Worm (Caenorhabditis elegans) whole organism, L3 larva: ENCODE data around the gene lact-5.

Source experiments
- R02D3.7 ChIP-seq: fragments of 150-350 bp; optimal IDR thresholded peaks from 2 replicates; lab custom pipeline; 2014; ENCODE audit warnings: missing biosample characterization, missing genetic modification characterization
- ZK546.5 ChIP-seq: sonication (generic microtip); optimal IDR thresholded peaks from 2 replicates; lab custom pipeline; 2017; ENCODE audit warnings: missing biosample characterization, missing genetic modification characterization
- aly-2 ChIP-seq: fragments of 150-350 bp; optimal IDR thresholded peaks from 2 replicates; lab custom pipeline; 2014; ENCODE audit warnings: missing biosample characterization, missing genetic modification characterization
- ama-1 ChIP-seq: fragments of 150-350 bp; optimal IDR thresholded peaks from 2 replicates; lab custom pipeline; 2018
- ceh-16 ChIP-seq: sonication (generic microtip); optimal IDR thresholded peaks from 2 replicates; lab custom pipeline; 2017; ENCODE audit warnings: missing biosample characterization, missing genetic modification characterization
- ceh-28 ChIP-seq: fragments of 150-350 bp; optimal IDR thresholded peaks from 2 replicates; lab custom pipeline; 2014; ENCODE audit warnings: missing biosample characterization, missing genetic modification reagents, missing genetic modification characterization
- ceh-82 ChIP-seq: fragments of 150-350 bp; optimal IDR thresholded peaks from 2 replicates; lab custom pipeline; 2014; ENCODE audit warnings: missing biosample characterization, missing genetic modification characterization
- ceh-9 ChIP-seq: sonication (generic microtip); optimal IDR thresholded peaks from 2 replicates; lab custom pipeline; 2018; ENCODE audit warnings: missing biosample characterization, missing genetic modification characterization
- daf-12 ChIP-seq: fragments of 150-350 bp; optimal IDR thresholded peaks from 2 replicates; lab custom pipeline; 2014; ENCODE audit warnings: missing biosample characterization, missing genetic modification reagents, missing genetic modification characterization
- egl-27 ChIP-seq: sonication (generic microtip); optimal IDR thresholded peaks from 4 replicates; lab custom pipeline; 2017; ENCODE audit warnings: missing biosample characterization, missing genetic modification reagents, missing genetic modification characterization
- egl-5 ChIP-seq: fragments of 150-350 bp; optimal IDR thresholded peaks from 2 replicates; lab custom pipeline; 2017; ENCODE audit warnings: missing biosample characterization, missing genetic modification reagents, missing genetic modification characterization, inconsistent platforms
- elt-1 ChIP-seq: fragments of 150-350 bp; optimal IDR thresholded peaks from 2 replicates; lab custom pipeline; 2014; ENCODE audit warnings: missing biosample characterization, missing genetic modification characterization
- elt-2 ChIP-seq: sonication (generic microtip); optimal IDR thresholded peaks from 2 replicates; lab custom pipeline; 2016; ENCODE audit warnings: missing genetic modification reagents, mild to moderate bottlenecking, missing genetic modification characterization, missing compliant biosample characterization
- elt-3 ChIP-seq, 3 experiments: fragments of 150-350 bp in 1 of 3; sonication (generic microtip) in 2 of 3; optimal IDR thresholded peaks; 2 replicates in 2 of 3; 4 replicates in 1 of 3; lab custom pipeline; 2014 to 2017; ENCODE audit warnings: missing biosample characterization in 3 of 3, missing genetic modification characterization in 3 of 3
- eor-1 ChIP-seq, 2 experiments: fragments of 150-350 bp; optimal IDR thresholded peaks; 2 replicates each; lab custom pipeline; 2014 to 2018; ENCODE audit warnings: missing biosample characterization in 2 of 2, missing genetic modification characterization in 2 of 2
- fkh-10 ChIP-seq: sonication (generic microtip); optimal IDR thresholded peaks from 2 replicates; lab custom pipeline; 2017; ENCODE audit warnings: missing biosample characterization, missing genetic modification reagents, missing genetic modification characterization
- fkh-2 ChIP-seq: fragments of 150-350 bp; optimal IDR thresholded peaks from 2 replicates; lab custom pipeline; 2014; ENCODE audit warnings: missing biosample characterization, missing genetic modification reagents, missing genetic modification characterization
- fos-1 ChIP-seq: fragments of 150-350 bp; optimal IDR thresholded peaks from 2 replicates; lab custom pipeline; 2014; ENCODE audit warnings: missing biosample characterization, missing genetic modification characterization
- hmg-11 ChIP-seq: sonication (generic microtip); optimal IDR thresholded peaks from 2 replicates; lab custom pipeline; 2016; ENCODE audit warnings: missing genetic modification characterization, missing compliant biosample characterization
- jun-1 ChIP-seq: fragments of 150-350 bp; optimal IDR thresholded peaks from 2 replicates; lab custom pipeline; 2014; ENCODE audit warnings: missing biosample characterization, missing genetic modification reagents, missing genetic modification characterization
- lin-15B ChIP-seq: fragments of 150-350 bp; optimal IDR thresholded peaks from 2 replicates; lab custom pipeline; 2014; ENCODE audit warnings: missing biosample characterization, missing genetic modification characterization
- lin-39 ChIP-seq: fragments of 150-350 bp; optimal IDR thresholded peaks from 2 replicates; lab custom pipeline; 2018; ENCODE audit warnings: missing biosample characterization, missing genetic modification reagents, missing genetic modification characterization
- lsy-12 ChIP-seq: sonication (generic microtip); optimal IDR thresholded peaks from 2 replicates; lab custom pipeline; 2016; ENCODE audit warnings: mild to moderate bottlenecking, missing genetic modification characterization, missing compliant biosample characterization
- mdl-1 ChIP-seq: fragments of 150-350 bp; optimal IDR thresholded peaks from 2 replicates; lab custom pipeline; 2014; ENCODE audit warnings: missing biosample characterization, missing genetic modification characterization
- mml-1 ChIP-seq: fragments of 150-350 bp; sonication (generic microtip); optimal IDR thresholded peaks from 3 replicates; lab custom pipeline; 2014; ENCODE audit warnings: missing biosample characterization, missing genetic modification characterization
- nfya-1 ChIP-seq: sonication (generic microtip); optimal IDR thresholded peaks from 2 replicates; lab custom pipeline; 2017; ENCODE audit warnings: missing genetic modification characterization, mild to moderate bottlenecking, missing compliant biosample characterization, antibody characterized with exemption, moderate library complexity; ENCODE audit not compliant: insufficient read depth
- nhr-11 ChIP-seq: fragments of 150-350 bp; optimal IDR thresholded peaks from 2 replicates; lab custom pipeline; 2014; ENCODE audit warnings: missing biosample characterization, missing genetic modification characterization
- nhr-12 ChIP-seq: fragments of 150-350 bp; optimal IDR thresholded peaks from 2 replicates; lab custom pipeline; 2014; ENCODE audit warnings: missing biosample characterization, missing genetic modification characterization
- nhr-23 ChIP-seq: fragments of 150-350 bp; optimal IDR thresholded peaks from 2 replicates; lab custom pipeline; 2014; ENCODE audit warnings: missing biosample characterization, missing genetic modification reagents, missing genetic modification characterization
- nhr-237 ChIP-seq: fragments of 150-350 bp; optimal IDR thresholded peaks from 2 replicates; lab custom pipeline; 2014; ENCODE audit warnings: missing biosample characterization, missing genetic modification characterization
- nhr-25 ChIP-seq: sonication (generic microtip); optimal IDR thresholded peaks from 2 replicates; lab custom pipeline; 2017; ENCODE audit warnings: missing biosample characterization, missing genetic modification characterization
- nhr-28 ChIP-seq: fragments of 150-350 bp; optimal IDR thresholded peaks from 2 replicates; lab custom pipeline; 2014; ENCODE audit warnings: missing biosample characterization, missing genetic modification characterization
- nhr-43 ChIP-seq: sonication (generic microtip); optimal IDR thresholded peaks from 2 replicates; lab custom pipeline; 2016; ENCODE audit warnings: mild to moderate bottlenecking, missing genetic modification characterization, missing compliant biosample characterization; ENCODE audit not compliant: poor library complexity, severe bottlenecking
- nhr-67 ChIP-seq: fragments of 150-350 bp; optimal IDR thresholded peaks from 2 replicates; lab custom pipeline; 2014; ENCODE audit warnings: missing biosample characterization, missing genetic modification characterization
- nhr-76 ChIP-seq: fragments of 150-350 bp; sonication (generic microtip); optimal IDR thresholded peaks from 5 replicates; lab custom pipeline; 2014; ENCODE audit warnings: missing biosample characterization, missing genetic modification characterization
- nhr-77 ChIP-seq: fragments of 150-350 bp; optimal IDR thresholded peaks from 2 replicates; lab custom pipeline; 2014; ENCODE audit warnings: missing biosample characterization, missing genetic modification characterization
- pha-4 ChIP-seq: fragments of 150-350 bp; optimal IDR thresholded peaks from 2 replicates; lab custom pipeline; 2014; ENCODE audit warnings: missing biosample characterization, missing genetic modification reagents, missing genetic modification characterization
- pqm-1 ChIP-seq: fragments of 150-350 bp; optimal IDR thresholded peaks from 2 replicates; lab custom pipeline; 2017; ENCODE audit warnings: missing biosample characterization, missing genetic modification characterization, inconsistent platforms
- sea-2 ChIP-seq: fragments of 150-350 bp; sonication (generic microtip); optimal IDR thresholded peaks from 4 replicates; lab custom pipeline; 2014; ENCODE audit warnings: missing biosample characterization, missing genetic modification reagents, missing genetic modification characterization
- skn-1 ChIP-seq: fragments of 150-350 bp; optimal IDR thresholded peaks from 2 replicates; lab custom pipeline; 2014; ENCODE audit warnings: missing biosample characterization, missing genetic modification characterization
- snpc-4 ChIP-seq: fragments of 150-350 bp; optimal IDR thresholded peaks from 2 replicates; lab custom pipeline; 2014; ENCODE audit warnings: missing biosample characterization, missing genetic modification characterization
- tbx-2 ChIP-seq: sonication (generic microtip); optimal IDR thresholded peaks from 2 replicates; lab custom pipeline; 2016; ENCODE audit warnings: mild to moderate bottlenecking, missing genetic modification characterization, missing compliant biosample characterization
- unc-39 ChIP-seq: sonication (generic microtip); optimal IDR thresholded peaks from 4 replicates; lab custom pipeline; 2017; ENCODE audit warnings: missing biosample characterization, missing genetic modification characterization
- unc-62 ChIP-seq: fragments of 150-350 bp; sonication (generic microtip); optimal IDR thresholded peaks from 4 replicates; lab custom pipeline; 2014; ENCODE audit warnings: missing biosample characterization, missing genetic modification reagents, missing genetic modification characterization
- zag-1 ChIP-seq: fragments of 150-350 bp; optimal IDR thresholded peaks from 2 replicates; lab custom pipeline; 2014; ENCODE audit warnings: missing biosample characterization, missing genetic modification characterization
- ztf-11 ChIP-seq: fragments of 150-350 bp; optimal IDR thresholded peaks from 2 replicates; lab custom pipeline; 2014; ENCODE audit warnings: missing biosample characterization, missing genetic modification characterization
- ztf-4 ChIP-seq: fragments of 150-350 bp; optimal IDR thresholded peaks from 2 replicates; lab custom pipeline; 2014; ENCODE audit warnings: missing biosample characterization, missing genetic modification characterization

lact-5 gene

DNA sequence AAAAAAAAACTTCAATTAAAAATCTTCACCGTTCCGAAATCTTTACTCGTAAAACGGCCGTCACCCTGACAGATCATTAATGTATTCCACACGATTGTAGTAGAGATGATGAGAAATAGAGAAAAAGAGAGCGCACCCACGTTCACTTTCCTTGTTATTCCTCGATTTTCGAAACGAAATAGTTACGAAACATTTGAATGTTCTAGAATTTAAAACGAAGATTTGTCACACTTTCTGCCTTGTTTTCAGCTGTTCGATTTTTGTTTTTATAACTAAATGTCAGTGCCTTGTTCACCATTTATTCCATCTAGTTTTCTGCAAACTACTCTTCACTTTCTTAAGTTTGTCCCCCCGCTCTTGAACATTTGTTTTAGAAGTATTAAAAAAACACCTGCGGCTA lies 33.2 kb upstream of the lact-5 start:
- no peak for TF ChIP-seq skn-1 (tag; lab: Kevin White, UChicago)

DNA sequence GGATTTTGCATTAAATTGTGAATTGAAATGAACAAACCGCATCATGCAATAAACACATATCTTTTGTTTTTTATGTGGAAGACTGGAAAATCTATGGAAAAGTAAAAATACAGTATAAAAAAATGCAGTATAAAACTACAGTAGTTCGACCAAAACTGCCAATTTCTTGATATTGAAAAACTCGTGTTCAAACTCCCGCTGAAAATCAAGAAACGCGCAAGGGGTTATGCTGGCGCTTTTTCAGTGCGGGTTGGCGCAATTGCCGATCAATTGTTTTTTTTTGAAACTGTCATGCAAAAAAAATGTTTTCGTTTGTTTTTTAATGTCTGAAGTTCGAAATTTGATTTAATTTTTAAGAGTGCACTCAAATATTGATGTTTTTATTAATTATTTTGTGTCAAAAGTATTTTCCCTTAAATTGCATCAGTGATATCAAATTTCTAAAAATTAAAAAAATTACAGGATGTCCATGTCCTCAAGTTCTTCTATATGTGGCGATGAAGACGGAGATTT lies 30.1 kb upstream of the lact-5 start, which contains the start of gene dnj-9:
Gene dnj-9 (plus strand): TSS at position 463 of the 513 bp plus-strand sequence.
- TF ChIP-seq ztf-11 (no peak), egl-5 (tag; lab: Kevin White, UChicago) (peak; percentile 84), ZK546.5 (peak; percentile 48), jun-1 (tag; lab: Kevin White, UChicago) (peak; percentile 94), unc-62 (GFP tag; lab: Kevin White, UChicago) (peak; percentile 40), ceh-28 (tag; lab: Kevin White, UChicago) (peak; percentile 84), sea-2 (GFP tag; lab: Kevin White, UChicago) (no peak), ztf-4 (peak; percentile 63), nhr-237 (tag; lab: Kevin White, UChicago) (no peak), nhr-11 (tag; lab: Kevin White, UChicago) (peak; percentile 58), eor-1 (tag; optimal IDR thresholded peaks at IDR 0.05; lab: Kevin White, UChicago) (peak in 1 of 2 experiments; percentile 1), ceh-82 (tag; lab: Kevin White, UChicago) (peak; percentile 31), lin-15B (tag; lab: Kevin White, UChicago) (peak; percentile 91), nhr-12 (tag; lab: Kevin White, UChicago) (no peak), pha-4 (tag; lab: Kevin White, UChicago) (peak; percentile 97), ama-1 (lab: Kevin White, UChicago) (peak; percentile 75), nfya-1 (tag; lab: Kevin White, UChicago) (peak; percentile 93), lsy-12 (tag; lab: Kevin White, UChicago) (peak; percentile 93), fos-1 (tag; lab: Kevin White, UChicago) (peak; percentile 29), nhr-67 (tag; lab: Kevin White, UChicago) (no peak), nhr-43 (tag; lab: Kevin White, UChicago) (peak; percentile 95), aly-2 (tag; lab: Kevin White, UChicago) (no peak), elt-1 (tag; lab: Kevin White, UChicago) (peak; percentile 74), skn-1 (tag; lab: Kevin White, UChicago) (peak; percentile 88), elt-2 (tag; lab: Kevin White, UChicago) (peak; percentile 91), nhr-77 (tag; lab: Kevin White, UChicago) (peak; percentile 29), zag-1 (tag; lab: Kevin White, UChicago) (peak; percentile 40), ceh-16 (no peak), snpc-4 (tag; lab: Kevin White, UChicago) (peak; percentile 92), hmg-11 (peak; percentile 75), nhr-23 (tag; lab: Kevin White, UChicago) (peak; percentile 99), elt-3 (tag; optimal IDR thresholded peaks at IDR 0.05; lab: Kevin White, UChicago) (no peak), fkh-2 (tag; lab: Kevin White, UChicago) (no peak), tbx-2 (peak; percentile 94), egl-27 (tag; lab: Kevin White, UChicago) (peak; percentile 0), mdl-1 (tag; lab: Kevin White, UChicago) (no peak), nhr-28 (tag; lab: Kevin White, UChicago) (no peak), pqm-1 (tag; lab: Kevin White, UChicago) (peak; percentile 39), daf-12 (tag; lab: Kevin White, UChicago) (peak; percentile 17), mml-1 (tag; lab: Kevin White, UChicago) (no peak), nhr-25 (peak; percentile 93), nhr-76 (tag; lab: Kevin White, UChicago) (no peak), lin-39 (peak; percentile 49), R02D3.7 (tag; lab: Kevin White, UChicago) (peak; percentile 86), unc-39 (no peak), fkh-10 (GFP tag; lab: Kevin White, UChicago) (peak; percentile 77), ceh-9 (no peak)
- TF ChIP-seq, all 47 proteins: peak for 32
